Worm (Caenorhabditis elegans): Measurements from ENCODE around the gene F20B6.5.
A peak's percentile ranks its signal among the peaks of the same experiment; 100 is the strongest.
"Not testable (repeated sequence)": the region's sequence is repeated elsewhere in the genome, so short reads cannot be mapped to it uniquely, and the experiment has no call there.

The F20B6.5 gene

DNA sequence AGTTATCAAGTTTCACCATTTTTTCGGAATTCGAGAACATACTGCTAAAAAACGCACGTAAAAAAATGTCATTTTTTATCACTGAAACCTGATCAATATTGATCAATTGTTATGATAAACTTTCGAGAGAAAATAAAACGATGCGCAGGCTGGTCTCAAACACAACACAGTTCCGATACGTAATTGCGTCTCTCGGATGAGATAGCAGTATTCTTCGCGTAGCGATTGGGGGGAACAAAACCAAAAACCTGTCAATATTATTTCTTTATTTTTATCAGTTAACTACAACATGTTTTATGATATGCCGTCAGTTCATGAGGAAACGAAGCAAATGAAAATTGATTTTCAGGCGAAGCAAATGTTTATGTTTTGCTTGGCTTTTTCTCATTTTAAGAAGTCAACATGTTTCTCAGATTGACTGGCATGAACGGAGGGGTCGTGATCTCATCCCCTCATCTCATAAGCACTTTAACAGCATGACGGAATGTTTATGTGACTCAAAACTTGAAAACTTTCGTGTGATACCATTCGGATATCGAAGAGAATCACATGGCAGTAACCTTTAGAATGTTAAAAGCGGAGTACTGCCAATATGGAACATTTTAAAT is 15.9 kb upstream of the F20B6.5 start:
- TF ChIP-seq hmbx-1 (tag; optimal IDR thresholded peaks at IDR 0.05), result no peak
- no peak for TF ChIP-seq sea-1 (GFP tag; conservative IDR thresholded peaks at IDR 0.05)
- no peak for TF ChIP-seq F13C5.2 (tag; optimal IDR thresholded peaks at IDR 0.05)
- no peak for TF ChIP-seq ama-1 (optimal IDR thresholded peaks at IDR 0.05)
- TF ChIP-seq pes-1 (GFP tag; IDR thresholded peaks at IDR 0.05), result no peak
- TF ChIP-seq tbx-37 (GFP tag; conservative IDR thresholded peaks at IDR 0.05), result no peak
- no peak for TF ChIP-seq flt-1 (GFP tag; IDR thresholded peaks at IDR 0.05)

DNA sequence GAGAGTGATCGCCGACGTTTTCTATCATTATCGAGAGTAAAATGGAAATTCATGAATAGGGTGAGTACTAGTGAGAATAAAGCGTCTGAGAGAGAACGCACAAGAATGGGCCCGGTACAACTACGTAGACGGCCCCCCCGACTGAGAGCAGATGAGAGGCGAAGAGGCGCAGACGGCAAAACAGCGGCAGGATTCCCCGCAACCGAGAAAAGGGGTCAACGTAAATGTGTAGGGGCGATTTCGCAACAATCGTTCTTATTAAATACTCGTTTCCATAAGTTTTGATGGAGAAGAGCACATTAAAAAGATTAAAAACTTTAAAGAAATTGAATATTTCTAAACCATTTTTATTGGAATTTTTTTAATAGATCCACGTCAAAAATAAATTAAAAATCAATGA is 14.9 kb upstream of the F20B6.5 start:
- no peak for TF ChIP-seq hnd-1 (tag; optimal IDR thresholded peaks at IDR 0.05)
- TF ChIP-seq F13C5.2 (tag; optimal IDR thresholded peaks at IDR 0.05), result peak; percentile 59
- no peak for TF ChIP-seq pes-1 (GFP tag; IDR thresholded peaks at IDR 0.05)

DNA sequence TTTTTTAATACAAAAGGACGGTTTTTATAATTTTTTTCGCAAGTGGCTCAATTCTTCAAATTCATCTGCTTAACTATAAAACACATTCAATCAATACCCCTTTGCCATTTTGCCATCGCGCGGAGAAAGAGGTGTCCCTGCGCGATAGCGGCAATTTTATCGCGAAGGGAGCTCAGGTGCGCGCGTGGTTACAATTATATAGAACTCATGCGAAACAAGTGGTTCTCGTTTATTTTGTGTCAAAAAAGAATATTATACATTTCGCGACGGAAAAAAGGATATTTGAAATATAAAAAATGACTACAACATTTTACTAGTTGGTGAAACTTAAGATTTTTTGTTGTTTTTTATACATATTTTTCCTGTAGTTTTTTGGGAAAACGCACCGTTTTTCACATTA is 9.4 kb upstream of the F20B6.5 start:
- TF ChIP-seq tbx-37 (GFP tag; conservative IDR thresholded peaks at IDR 0.05) (peak; percentile 63), flt-1 (GFP tag; IDR thresholded peaks at IDR 0.05) (peak; percentile 66), scrt-1 (GFP tag; IDR thresholded peaks at IDR 0.05) (peak; percentile 73; the same call in 1 of the 2 replicates), tbx-11 (GFP tag; IDR thresholded peaks at IDR 0.05) (peak; percentile 59; the same call in 1 of the 2 replicates), pes-1 (GFP tag; IDR thresholded peaks at IDR 0.05) (peak; percentile 81), sea-1 (GFP tag; conservative IDR thresholded peaks at IDR 0.05) (peak; percentile 70; the same call in 1 of the 2 replicates), hnd-1 (tag; optimal IDR thresholded peaks at IDR 0.05) (peak; percentile 37), B0310.2 (tag; optimal IDR thresholded peaks at IDR 0.05) (no peak), ets-7 (tag; optimal IDR thresholded peaks at IDR 0.05) (peak; percentile 61), hmbx-1 (tag; optimal IDR thresholded peaks at IDR 0.05) (no peak), ceh-13 (GFP tag; optimal IDR thresholded peaks at IDR 0.05) (no peak), hmg-4 (GFP tag; optimal IDR thresholded peaks at IDR 0.05) (peak; percentile 97), tra-4 (tag; optimal IDR thresholded peaks at IDR 0.05) (no peak), F13C5.2 (tag; optimal IDR thresholded peaks at IDR 0.05) (peak; percentile 97), ceh-36 (tag; optimal IDR thresholded peaks at IDR 0.05) (no peak), ama-1 (optimal IDR thresholded peaks at IDR 0.05) (no peak), aly-1 (tag; optimal IDR thresholded peaks at IDR 0.05) (no peak)

DNA sequence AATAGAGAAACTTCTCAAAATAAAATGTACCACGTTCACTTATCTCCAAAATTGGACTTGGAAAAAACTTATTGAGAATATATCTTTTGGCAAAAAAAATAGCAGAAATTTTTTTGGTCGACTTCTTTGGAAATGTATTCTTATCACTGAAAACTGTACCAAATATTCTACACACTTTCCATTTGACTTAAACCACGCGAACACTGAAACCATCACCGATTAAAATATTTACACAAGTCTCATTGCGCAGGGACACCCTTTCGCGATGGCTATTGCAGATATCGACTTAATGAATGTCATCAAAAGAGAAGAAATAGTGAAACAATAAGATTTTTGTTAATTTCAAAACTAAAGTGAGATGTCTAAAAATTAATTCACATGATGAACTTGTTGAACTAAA is 8.8 kb upstream of the F20B6.5 start:
- TF ChIP-seq sea-1 (GFP tag; conservative IDR thresholded peaks at IDR 0.05) (no peak), hmbx-1 (tag; optimal IDR thresholded peaks at IDR 0.05) (no peak), ama-1 (optimal IDR thresholded peaks at IDR 0.05) (no peak), ceh-36 (tag; optimal IDR thresholded peaks at IDR 0.05) (no peak), tbx-11 (GFP tag; IDR thresholded peaks at IDR 0.05) (no peak), hmg-4 (GFP tag; optimal IDR thresholded peaks at IDR 0.05) (no peak), ets-7 (tag; optimal IDR thresholded peaks at IDR 0.05) (no peak), hnd-1 (tag; optimal IDR thresholded peaks at IDR 0.05) (no peak), tra-4 (tag; optimal IDR thresholded peaks at IDR 0.05) (no peak), aly-1 (tag; optimal IDR thresholded peaks at IDR 0.05) (no peak)

DNA sequence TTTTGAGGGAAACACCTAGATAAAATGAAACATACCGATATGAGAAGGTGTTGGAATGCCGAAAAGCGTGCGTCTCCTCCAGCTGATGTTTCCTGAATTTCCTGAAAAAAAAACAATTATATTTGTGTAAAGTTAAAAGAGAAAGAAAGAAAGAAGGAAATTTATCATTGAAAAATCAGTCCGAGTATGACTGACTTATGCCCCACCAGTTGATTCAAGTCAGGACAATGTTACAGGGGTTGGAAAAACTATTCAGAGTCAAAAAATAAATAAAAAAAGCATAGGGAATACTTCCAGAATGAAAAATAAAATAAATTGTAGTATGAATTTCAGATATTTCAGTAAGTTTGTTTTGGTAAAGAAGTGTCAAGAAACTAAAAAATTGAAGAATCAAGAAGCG is 7.7 kb upstream of the F20B6.5 start, which contains the start of gene F20B6.9:
Gene F20B6.9, minus strand, starts transcription at position 101 of the 400 bp plus-strand sequence.
- not testable (repeated sequence) for TF ChIP-seq aly-1 (tag; optimal IDR thresholded peaks at IDR 0.05); ama-1 (optimal IDR thresholded peaks at IDR 0.05); F13C5.2 (tag; optimal IDR thresholded peaks at IDR 0.05)

DNA sequence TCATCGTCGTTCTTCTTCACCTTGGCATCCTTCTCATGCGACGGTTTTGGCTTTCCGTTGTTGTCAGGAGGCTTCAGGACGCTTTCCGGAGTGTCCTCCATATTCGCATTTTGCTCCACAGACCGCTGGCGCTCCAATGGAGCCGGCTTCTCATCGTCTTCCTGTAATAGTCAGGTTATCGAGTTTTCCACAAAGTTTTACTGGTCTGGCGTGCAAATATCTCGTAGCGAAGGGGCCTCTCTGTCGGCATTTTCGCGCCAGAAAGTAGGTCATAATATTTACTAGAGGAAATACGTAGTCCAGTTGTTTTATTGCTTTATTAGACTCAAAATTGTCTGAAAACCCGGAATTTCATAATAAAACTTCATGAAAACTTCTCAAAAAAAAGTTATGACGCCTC is 2.4 kb upstream of the F20B6.5 start, which contains the start of gene F20B6.6:
Gene F20B6.6, minus strand, starts transcription at position 101 of the 400 bp plus-strand sequence.
- TF ChIP-seq aly-1 (tag; optimal IDR thresholded peaks at IDR 0.05); F13C5.2 (tag; optimal IDR thresholded peaks at IDR 0.05); tbx-37 (GFP tag; conservative IDR thresholded peaks at IDR 0.05): not testable (repeated sequence)

DNA sequence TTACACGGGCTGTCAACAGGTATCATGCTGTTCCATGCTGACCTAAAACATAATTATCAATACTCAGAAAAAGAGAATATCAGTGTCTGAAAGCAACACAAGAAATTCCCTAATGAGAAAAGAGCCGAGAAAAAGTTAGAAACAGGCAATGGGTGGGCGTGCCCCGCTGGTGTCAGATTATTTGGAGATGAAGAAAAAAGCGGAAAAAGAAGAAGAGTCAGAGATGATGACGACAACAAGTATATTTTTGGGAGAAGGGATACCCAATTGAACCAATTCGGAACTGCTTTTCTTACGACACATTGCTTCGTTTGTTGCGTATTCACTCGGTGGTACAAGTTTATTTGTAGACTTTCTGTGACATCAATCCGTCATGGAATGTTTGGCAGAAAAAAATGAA is 3.3 kb downstream of the F20B6.5 start, which contains the start of gene F20B6.4:
Gene F20B6.4, minus strand, starts transcription at position 101 of the 400 bp plus-strand sequence.
- TF ChIP-seq tbx-37 (GFP tag; conservative IDR thresholded peaks at IDR 0.05), result no peak
- no peak for TF ChIP-seq tra-4 (tag; optimal IDR thresholded peaks at IDR 0.05)
- TF ChIP-seq aly-1 (tag; optimal IDR thresholded peaks at IDR 0.05), result no peak
- TF ChIP-seq ceh-36 (tag; optimal IDR thresholded peaks at IDR 0.05), result no peak
- TF ChIP-seq hmg-4 (GFP tag; optimal IDR thresholded peaks at IDR 0.05), result no peak
- TF ChIP-seq ets-7 (tag; optimal IDR thresholded peaks at IDR 0.05), result no peak
- no peak for TF ChIP-seq hmbx-1 (tag; optimal IDR thresholded peaks at IDR 0.05)
- TF ChIP-seq sea-1 (GFP tag; conservative IDR thresholded peaks at IDR 0.05), result no peak
- no peak for TF ChIP-seq scrt-1 (GFP tag; IDR thresholded peaks at IDR 0.05)
- no peak for TF ChIP-seq tbx-11 (GFP tag; IDR thresholded peaks at IDR 0.05)
- TF ChIP-seq ama-1 (optimal IDR thresholded peaks at IDR 0.05), result no peak
- no peak for TF ChIP-seq hnd-1 (tag; optimal IDR thresholded peaks at IDR 0.05)
- TF ChIP-seq flt-1 (GFP tag; IDR thresholded peaks at IDR 0.05), result no peak

DNA sequence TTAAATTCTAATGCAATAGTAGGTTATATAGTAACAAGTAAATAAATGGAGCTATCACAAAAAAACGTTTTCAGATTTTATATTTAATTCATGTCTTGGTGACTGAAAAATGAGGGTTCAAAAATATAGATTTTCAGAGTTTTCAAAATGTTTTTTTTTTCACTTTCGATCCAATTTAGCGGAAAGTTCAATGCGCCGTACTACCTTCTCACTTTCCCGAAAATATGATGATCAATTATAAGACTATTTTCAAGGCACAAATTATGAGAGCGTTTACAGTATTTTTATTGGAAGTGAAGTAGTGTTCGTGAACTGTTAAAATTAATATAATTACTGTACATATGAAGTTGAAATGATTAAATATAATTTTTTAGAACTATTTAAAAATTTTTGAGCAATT is 6.6 kb downstream of the F20B6.5 start:
- TF ChIP-seq scrt-1 (GFP tag; IDR thresholded peaks at IDR 0.05) (no peak), sea-1 (GFP tag; conservative IDR thresholded peaks at IDR 0.05) (no peak), hnd-1 (tag; optimal IDR thresholded peaks at IDR 0.05) (no peak), ets-7 (tag; optimal IDR thresholded peaks at IDR 0.05) (no peak)

DNA sequence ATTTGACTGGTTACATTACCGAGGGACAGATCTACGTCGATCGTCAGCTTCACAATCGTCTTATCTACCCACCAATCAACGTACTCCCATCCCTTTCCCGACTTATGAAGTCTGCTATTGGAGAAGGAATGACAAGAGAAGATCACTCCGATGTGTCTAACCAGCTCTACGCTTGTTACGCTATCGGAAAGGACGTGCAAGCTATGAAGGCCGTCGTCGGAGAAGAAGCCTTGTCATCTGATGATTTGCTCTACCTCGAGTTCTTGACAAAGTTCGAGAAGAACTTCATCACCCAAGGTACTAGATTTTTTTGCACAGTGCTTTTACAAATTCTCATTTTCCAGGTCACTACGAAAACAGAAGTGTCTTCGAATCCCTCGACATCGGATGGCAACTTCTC is 7.5 kb downstream of the F20B6.5 start:
- TF ChIP-seq tbx-11 (GFP tag; IDR thresholded peaks at IDR 0.05) (no peak), hmg-4 (GFP tag; optimal IDR thresholded peaks at IDR 0.05) (no peak), F13C5.2 (tag; optimal IDR thresholded peaks at IDR 0.05) (no peak), ceh-36 (tag; optimal IDR thresholded peaks at IDR 0.05) (no peak), scrt-1 (GFP tag; IDR thresholded peaks at IDR 0.05) (no peak), ets-7 (tag; optimal IDR thresholded peaks at IDR 0.05) (no peak), hnd-1 (tag; optimal IDR thresholded peaks at IDR 0.05) (no peak)
